Fruit fly (Drosophila melanogaster): ENCODE results near the gene CG2186.

CG2186 gene

dm6 chrX:10814113-10814512 is 43.3 kb upstream of the CG2186 start (continued):
- TF ChIP-seq CG16779 (tag; optimal IDR thresholded peaks at IDR 0.05) = no peak
- TF ChIP-seq CG10669 (GFP tag; optimal IDR thresholded peaks at IDR 0.05) = no peak
- TF ChIP-seq spab (GFP tag; optimal IDR thresholded peaks at IDR 0.05) = no peak
- no peak for TF ChIP-seq CG11902 (GFP tag; optimal IDR thresholded peaks at IDR 0.05)
- TF ChIP-seq OdsH (GFP tag; optimal IDR thresholded peaks at IDR 0.05) = no peak
- no peak for TF ChIP-seq CG3032 (tag; optimal IDR thresholded peaks at IDR 0.05)
- TF ChIP-seq CG1621 (tag; optimal IDR thresholded peaks at IDR 0.05) = no peak
- no peak for TF ChIP-seq cyc (GFP tag; optimal IDR thresholded peaks at IDR 0.05)
- TF ChIP-seq CG32006 (GFP tag; optimal IDR thresholded peaks at IDR 0.05) = peak; percentile 3
- peak; percentile 71 for TF ChIP-seq fkh (GFP tag; optimal IDR thresholded peaks at IDR 0.05)
- no peak for TF ChIP-seq CG31627 (GFP tag; optimal IDR thresholded peaks at IDR 0.05)
- TF ChIP-seq CG8632 (GFP tag; optimal IDR thresholded peaks at IDR 0.05) = no peak
- no peak for TF ChIP-seq Sox15 (GFP tag; optimal IDR thresholded peaks at IDR 0.05)
- TF ChIP-seq CG7368 (GFP tag; optimal IDR thresholded peaks at IDR 0.05) = no peak
- TF ChIP-seq CG8319 (GFP tag; optimal IDR thresholded peaks at IDR 0.05) = no peak
- TF ChIP-seq Lpt (GFP tag; optimal IDR thresholded peaks at IDR 0.05) = no peak
- no peak for TF ChIP-seq svp (GFP tag)
- no peak for TF ChIP-seq achi (GFP tag; optimal IDR thresholded peaks at IDR 0.05)
- TF ChIP-seq topi (GFP tag; optimal IDR thresholded peaks at IDR 0.05) = no peak
- TF ChIP-seq lz (GFP tag; optimal IDR thresholded peaks at IDR 0.05) = no peak
- TF ChIP-seq CG34406 (GFP tag; optimal IDR thresholded peaks at IDR 0.05) = no peak
- no peak for TF ChIP-seq salr (GFP tag; optimal IDR thresholded peaks at IDR 0.05)
- no peak for TF ChIP-seq Sox102F (GFP tag; optimal IDR thresholded peaks at IDR 0.05)

dm6 chrX:10814832-10815372 is 42.6 kb upstream of the CG2186 start:
- no peak for TF ChIP-seq Sox14 (GFP tag; optimal IDR thresholded peaks at IDR 0.05)
- no peak for TF ChIP-seq acj6 (GFP tag; optimal IDR thresholded peaks at IDR 0.05)
- TF ChIP-seq esn (GFP tag; optimal IDR thresholded peaks at IDR 0.05) = no peak
- no peak for TF ChIP-seq CG11902 (GFP tag; optimal IDR thresholded peaks at IDR 0.05)
- no peak for TF ChIP-seq vri (GFP tag; optimal IDR thresholded peaks at IDR 0.05)
- no peak for TF ChIP-seq CG10631 (GFP tag; optimal IDR thresholded peaks at IDR 0.05)
- TF ChIP-seq CG6854 (GFP tag; optimal IDR thresholded peaks at IDR 0.05) = no peak
- TF ChIP-seq net (GFP tag; optimal IDR thresholded peaks at IDR 0.05) = no peak
- TF ChIP-seq CG6163 (GFP tag; IDR thresholded peaks at IDR 0.05) = no peak
- no peak for TF ChIP-seq CG8632 (GFP tag; optimal IDR thresholded peaks at IDR 0.05)

dm6 chrX:10815511-10816080 is 41.9 kb upstream of the CG2186 start:
- TF ChIP-seq lz (GFP tag; optimal IDR thresholded peaks at IDR 0.05) = no peak
- TF ChIP-seq achi (GFP tag; optimal IDR thresholded peaks at IDR 0.05) = no peak
- peak; percentile 15 for TF ChIP-seq CG6854 (GFP tag; optimal IDR thresholded peaks at IDR 0.05)
- no peak for TF ChIP-seq Hr38 (GFP tag; optimal IDR thresholded peaks at IDR 0.05)
- TF ChIP-seq salr (GFP tag; optimal IDR thresholded peaks at IDR 0.05) = no peak
- TF ChIP-seq topi (GFP tag; optimal IDR thresholded peaks at IDR 0.05) = no peak
- no peak for TF ChIP-seq Lpt (GFP tag; optimal IDR thresholded peaks at IDR 0.05)
- TF ChIP-seq Eip78C (GFP tag) = peak; percentile 55
- no peak for TF ChIP-seq acj6 (GFP tag; optimal IDR thresholded peaks at IDR 0.05)
- no peak for TF ChIP-seq CG3919 (GFP tag; optimal IDR thresholded peaks at IDR 0.05)
- TF ChIP-seq Blimp-1 (GFP tag; optimal IDR thresholded peaks at IDR 0.05) = no peak
- TF ChIP-seq OdsH (GFP tag; optimal IDR thresholded peaks at IDR 0.05) = no peak
- TF ChIP-seq esn (GFP tag; optimal IDR thresholded peaks at IDR 0.05) = no peak
- TF ChIP-seq Sox15 (GFP tag; optimal IDR thresholded peaks at IDR 0.05) = no peak
- no peak for TF ChIP-seq CG34406 (GFP tag; optimal IDR thresholded peaks at IDR 0.05)
- TF ChIP-seq CG11902 (GFP tag; optimal IDR thresholded peaks at IDR 0.05) = no peak
- TF ChIP-seq CG7368 (GFP tag; optimal IDR thresholded peaks at IDR 0.05) = no peak
- no peak for TF ChIP-seq cyc (GFP tag; optimal IDR thresholded peaks at IDR 0.05)
- no peak for TF ChIP-seq CG32006 (GFP tag; optimal IDR thresholded peaks at IDR 0.05)
- TF ChIP-seq pdm3 (GFP tag; optimal IDR thresholded peaks at IDR 0.05) = no peak
- no peak for TF ChIP-seq CG11294 (GFP tag; IDR thresholded peaks at IDR 0.05)
- no peak for TF ChIP-seq Hr4 (GFP tag; optimal IDR thresholded peaks at IDR 0.05)
- no peak for TF ChIP-seq CG10669 (GFP tag; optimal IDR thresholded peaks at IDR 0.05)
- TF ChIP-seq eg (GFP tag; IDR thresholded peaks at IDR 0.05) = 0 out of 3 replicates have a peak, but pooled peaks have one; percentile 19
- no peak for TF ChIP-seq CG31627 (GFP tag; optimal IDR thresholded peaks at IDR 0.05)
- no peak for TF ChIP-seq dsx (GFP tag; optimal IDR thresholded peaks at IDR 0.05; ENCODE audit: poor library complexity, severe bottlenecking)
- peak; percentile 30 for TF ChIP-seq fkh (GFP tag; optimal IDR thresholded peaks at IDR 0.05)
- TF ChIP-seq CG10631 (GFP tag; optimal IDR thresholded peaks at IDR 0.05) = no peak
- TF ChIP-seq CG6276 (GFP tag; optimal IDR thresholded peaks at IDR 0.05) = no peak
- no peak for TF ChIP-seq Sox102F (GFP tag; optimal IDR thresholded peaks at IDR 0.05)

Data from whole organism, prepupa.